Fruit fly (Drosophila melanogaster) whole organism, pupa: Measurements from ENCODE around the gene Trxr1.

Source experiments
- CG10348 ChIP-seq: fragments of 200-800 bp; sonication (Bioruptor generic); IDR thresholded peaks from 2 replicates; pipeline ENCODE4 v1.3.6; 2022; ENCODE audit warnings: missing biosample characterization, missing genetic modification characterization
- CG12605 ChIP-seq: fragments of 200-800 bp; sonication (Bioruptor generic); IDR thresholded peaks from 2 replicates; pipeline ENCODE4 v1.3.6; 2022; ENCODE audit warnings: missing biosample characterization, missing genetic modification characterization
- CG13204 ChIP-seq: fragments of 200-800 bp; sonication (Bioruptor generic); optimal IDR thresholded peaks from 2 replicates; lab custom pipeline; 2018; ENCODE audit warnings: missing biosample characterization, mild to moderate bottlenecking, missing genetic modification characterization, moderate library complexity
- CG14655 ChIP-seq: fragments of 200-800 bp; sonication (Bioruptor generic); optimal IDR thresholded peaks from 3 replicates; lab custom pipeline; 2017; ENCODE audit warnings: mild to moderate bottlenecking, missing biosample characterization, missing genetic modification reagents, missing genetic modification characterization
- CG15710 ChIP-seq: fragments of 200-800 bp; sonication (Bioruptor generic); optimal IDR thresholded peaks from 2 replicates; lab custom pipeline; 2018; ENCODE audit warnings: missing biosample characterization, mild to moderate bottlenecking, missing genetic modification characterization, moderate library complexity
- CG17806 ChIP-seq: fragments of 200-800 bp; sonication (Bioruptor generic); optimal IDR thresholded peaks from 2 replicates; lab custom pipeline; 2018; ENCODE audit warnings: missing biosample characterization, mild to moderate bottlenecking, missing genetic modification characterization, moderate library complexity
- CG32121 ChIP-seq: fragments of 200-800 bp; sonication (Bioruptor generic); IDR thresholded peaks from 2 replicates; pipeline ENCODE4 v1.3.6; 2022; ENCODE audit warnings: missing biosample characterization, missing genetic modification characterization
- CG34367 ChIP-seq: fragments of 200-800 bp; sonication (Bioruptor generic); optimal IDR thresholded peaks from 2 replicates; lab custom pipeline; 2018; ENCODE audit warnings: missing biosample characterization, mild to moderate bottlenecking, missing genetic modification characterization
- CG4496 ChIP-seq: fragments of 200-800 bp; sonication (Bioruptor generic); IDR thresholded peaks from 3 replicates; pipeline ENCODE4 v1.3.6; 2022; ENCODE audit warnings: missing biosample characterization, missing genetic modification characterization
- CG8159 ChIP-seq: fragments of 200-800 bp; sonication (Bioruptor generic); optimal IDR thresholded peaks from 3 replicates; lab custom pipeline; 2018; ENCODE audit warnings: missing biosample characterization, mild to moderate bottlenecking, missing genetic modification characterization, moderate library complexity
- CG8301 ChIP-seq: fragments of 200-800 bp; sonication (Bioruptor generic); optimal IDR thresholded peaks from 2 replicates; lab custom pipeline; 2018; ENCODE audit warnings: missing biosample characterization, mild to moderate bottlenecking, missing genetic modification characterization
- CG9948 ChIP-seq: fragments of 200-800 bp; sonication (Bioruptor generic); optimal IDR thresholded peaks from 2 replicates; lab custom pipeline; 2018; ENCODE audit warnings: missing biosample characterization, mild to moderate bottlenecking, missing genetic modification characterization, moderate library complexity
- D1 ChIP-seq: fragments of 200-800 bp; sonication (Bioruptor generic); optimal IDR thresholded peaks from 2 replicates; lab custom pipeline; 2018; ENCODE audit warnings: missing biosample characterization, mild to moderate bottlenecking, missing genetic modification characterization, moderate library complexity
- EcR ChIP-seq: fragments of 200-800 bp; sonication (Bioruptor generic); optimal IDR thresholded peaks from 3 replicates; lab custom pipeline; 2019; ENCODE audit warnings: missing biosample characterization, missing genetic modification characterization, mild to moderate bottlenecking, moderate library complexity, missing genetic modification reagents
- Ets98B ChIP-seq: fragments of 200-800 bp; sonication (Bioruptor generic); IDR thresholded peaks from 2 replicates; pipeline ENCODE4 v1.3.6; 2022; ENCODE audit warnings: missing biosample characterization, missing genetic modification characterization
- Pif1A ChIP-seq: fragments of 200-800 bp; sonication (Bioruptor generic); optimal IDR thresholded peaks from 3 replicates; lab custom pipeline; 2016; ENCODE audit warnings: missing biosample characterization, missing genetic modification characterization
- Pif1B ChIP-seq: fragments of 200-800 bp; sonication (Bioruptor generic); optimal IDR thresholded peaks from 3 replicates; lab custom pipeline; 2016; ENCODE audit warnings: missing biosample characterization, missing genetic modification characterization
- Snoo ChIP-seq: fragments of 200-800 bp; sonication (Bioruptor generic); optimal IDR thresholded peaks from 3 replicates; lab custom pipeline; 2017; ENCODE audit warnings: missing biosample characterization, mild to moderate bottlenecking, missing genetic modification characterization, inconsistent platforms
- fd96Ca ChIP-seq: fragments of 200-800 bp; sonication (Bioruptor generic); IDR thresholded peaks from 3 replicates; pipeline ENCODE4 v1.3.6; 2022; ENCODE audit warnings: missing biosample characterization, missing genetic modification characterization
- gl ChIP-seq: fragments of 200-800 bp; sonication (Bioruptor generic); optimal IDR thresholded peaks from 2 replicates; lab custom pipeline; 2018; ENCODE audit warnings: missing biosample characterization, mild to moderate bottlenecking, missing genetic modification characterization
- rn ChIP-seq: fragments of 200-800 bp; sonication (Bioruptor generic); IDR thresholded peaks from 2 replicates; pipeline ENCODE4 v1.3.6; 2022; ENCODE audit warnings: missing biosample characterization, missing genetic modification characterization

Trxr1 gene

DNA sequence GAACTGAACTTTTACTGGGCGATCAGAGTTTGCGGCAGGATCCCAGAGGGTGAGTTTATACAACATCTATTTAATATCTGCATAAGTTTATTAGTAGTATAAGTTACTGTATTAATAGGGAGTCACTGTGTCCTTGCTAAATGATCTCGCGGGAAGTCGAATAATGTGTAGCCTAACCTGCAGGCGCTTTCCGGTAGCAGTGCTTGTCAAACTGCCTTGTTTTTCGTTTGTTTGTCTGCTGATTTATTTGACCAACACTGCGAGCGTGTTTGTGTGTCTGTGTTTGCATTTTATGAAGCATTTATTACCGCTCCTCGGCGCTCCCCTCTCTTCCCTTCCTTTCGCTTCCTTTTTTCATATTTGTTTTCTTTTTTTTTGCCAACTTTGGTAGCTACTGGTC is 31.7 kb upstream of the Trxr1 start:
- TF ChIP-seq CG8301 (no peak), CG12605 (GFP tag; lab: Robert Waterston, UW) (no peak), CG9948 (no peak), fd96Ca (no peak), EcR (GFP tag; lab: Kevin White, UChicago) (no peak), CG4496 (GFP tag; lab: Robert Waterston, UW) (no peak), CG17806 (no peak), D1 (no peak), Ets98B (GFP tag; lab: Robert Waterston, UW) (no peak), Pif1A (no peak), Pif1B (GFP tag; lab: Kevin White, UChicago) (no peak), Snoo (tag; lab: Kevin White, UChicago) (no peak), CG13204 (GFP tag; lab: Kevin White, UChicago) (no peak)
- TF ChIP-seq, all 21 proteins: peak for 0

DNA sequence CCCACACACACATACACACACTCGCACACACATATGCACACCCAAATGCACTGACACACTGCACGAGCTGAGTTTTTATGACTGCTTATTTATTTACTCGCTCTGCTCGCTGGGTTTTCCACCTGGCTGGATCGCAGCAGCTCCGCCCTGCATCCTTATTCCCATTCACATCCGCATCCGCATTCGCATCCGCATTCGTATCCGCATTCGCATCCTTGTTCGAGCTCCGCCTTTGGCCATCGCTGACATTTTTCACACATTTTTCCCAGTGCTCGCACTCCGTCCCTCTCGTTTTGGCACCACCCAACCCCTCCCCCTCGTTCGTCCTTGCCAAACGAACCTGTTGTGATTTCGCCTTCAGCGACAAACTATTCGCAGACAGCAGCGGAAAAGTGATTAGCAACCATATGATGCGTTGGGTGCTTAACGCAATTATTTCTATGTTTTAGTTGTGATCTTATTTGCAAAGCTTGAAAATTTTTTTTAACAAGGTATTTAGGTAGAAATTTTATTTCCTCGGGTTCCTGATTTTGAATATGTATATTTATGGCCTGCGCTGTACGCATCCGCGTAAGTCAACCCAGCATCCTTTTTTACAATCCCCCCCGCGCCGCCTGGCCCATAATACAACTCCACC is 31.1 kb upstream of the Trxr1 start:
- TF ChIP-seq CG8159 (tag; lab: Kevin White, UChicago) (peak; percentile 87), CG10348 (GFP tag; lab: Robert Waterston, UW) (no peak), CG8301 (peak; percentile 65), D1 (no peak), rn (GFP tag; lab: Robert Waterston, UW) (0 out of 2 replicates have a peak, but pooled peaks have one; percentile 33), CG15710 (peak; percentile 81), CG14655 (peak; percentile 75), CG9948 (peak; percentile 80), CG12605 (GFP tag; lab: Robert Waterston, UW) (peak; percentile 63), fd96Ca (peak; percentile 83), CG17806 (peak; percentile 83), EcR (GFP tag; lab: Kevin White, UChicago) (no peak), Pif1B (GFP tag; lab: Kevin White, UChicago) (peak; percentile 67), CG34367 (tag; lab: Kevin White, UChicago) (peak; percentile 83), CG32121 (peak; percentile 61), Snoo (tag; lab: Kevin White, UChicago) (peak; percentile 61), Ets98B (GFP tag; lab: Robert Waterston, UW) (peak; percentile 54), CG4496 (GFP tag; lab: Robert Waterston, UW) (peak; percentile 84), Pif1A (peak; percentile 57), gl (tag; lab: Kevin White, UChicago) (peak; percentile 65), CG13204 (GFP tag; lab: Kevin White, UChicago) (peak; percentile 69)

DNA sequence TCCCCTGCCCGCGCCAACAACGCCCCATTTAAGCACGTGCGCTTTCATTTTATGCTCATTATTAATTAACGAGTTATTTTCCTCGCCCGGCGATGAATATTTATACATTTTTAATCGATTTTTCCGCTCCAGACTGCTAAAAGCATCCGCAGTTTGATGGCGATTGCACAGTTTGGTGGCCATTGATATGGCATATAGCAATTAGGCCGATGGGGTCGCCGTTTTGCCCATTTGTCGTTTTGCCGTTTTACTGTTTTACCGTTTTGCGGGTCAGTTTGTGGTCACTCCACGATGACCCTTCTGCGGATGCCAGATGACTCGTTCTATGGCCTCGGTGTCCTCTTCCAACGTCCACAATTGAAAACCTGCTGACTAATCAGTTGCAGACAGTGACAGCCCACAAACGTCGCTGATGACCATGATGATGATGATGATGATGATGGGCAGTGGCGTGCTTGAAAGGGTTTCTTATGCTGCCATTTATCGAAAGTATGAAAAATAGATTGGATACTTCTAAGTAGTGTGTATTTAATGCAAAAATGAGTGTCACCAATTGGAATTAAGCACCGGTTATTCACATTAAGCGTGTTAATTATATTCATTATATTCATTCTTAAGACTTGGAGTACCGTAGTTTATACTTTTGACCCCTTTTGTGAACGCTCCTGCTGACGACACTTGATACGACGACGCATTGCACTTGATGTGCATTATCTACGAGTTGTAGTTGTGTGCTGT is 30.4 kb upstream of the Trxr1 start:
- TF ChIP-seq Ets98B (GFP tag; lab: Robert Waterston, UW) (peak; percentile 56), CG13204 (GFP tag; lab: Kevin White, UChicago) (peak; percentile 55), fd96Ca (peak; percentile 72; the same call in 2 of the 3 replicates), CG12605 (GFP tag; lab: Robert Waterston, UW) (no peak), CG15710 (peak; percentile 77), Pif1B (GFP tag; lab: Kevin White, UChicago) (peak; percentile 49), rn (GFP tag; lab: Robert Waterston, UW) (no peak), CG34367 (tag; lab: Kevin White, UChicago) (peak; percentile 62), D1 (peak; percentile 5), CG10348 (GFP tag; lab: Robert Waterston, UW) (no peak), CG14655 (peak; percentile 81), CG9948 (peak; percentile 80), CG17806 (peak; percentile 72), Snoo (tag; lab: Kevin White, UChicago) (no peak), CG32121 (no peak), CG8159 (tag; lab: Kevin White, UChicago) (peak; percentile 80), Pif1A (peak; percentile 51), CG8301 (peak; percentile 71), CG4496 (GFP tag; lab: Robert Waterston, UW) (peak; percentile 67), EcR (GFP tag; lab: Kevin White, UChicago) (no peak), gl (tag; lab: Kevin White, UChicago) (peak; percentile 6)

DNA sequence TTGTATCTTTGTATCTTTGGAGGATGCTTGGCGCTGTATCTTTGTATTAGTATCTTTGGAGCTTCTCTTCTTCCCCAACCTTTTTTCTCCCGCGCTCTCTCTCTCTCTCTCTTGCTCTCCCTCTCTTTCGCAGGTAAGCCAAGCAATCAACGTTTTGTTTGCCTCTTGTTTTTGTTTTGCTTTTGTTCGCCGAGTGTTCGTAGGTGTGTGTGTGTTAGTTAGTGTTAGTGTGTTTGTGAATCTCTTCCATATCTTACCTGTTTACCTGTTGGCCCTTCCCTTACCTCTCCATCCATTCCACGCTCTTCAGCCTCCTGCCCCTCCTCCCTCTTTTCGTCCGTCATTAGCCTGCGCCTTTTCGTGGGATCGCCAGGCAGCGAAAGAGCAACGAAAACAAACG is 28.3 kb upstream of the Trxr1 start:
- no peak for TF ChIP-seq CG10348 (GFP tag; lab: Robert Waterston, UW)
- TF ChIP-seq rn (GFP tag; lab: Robert Waterston, UW): no peak
- TF ChIP-seq CG34367 (tag; lab: Kevin White, UChicago): peak; percentile 38
- TF ChIP-seq CG8301: no peak
- TF ChIP-seq CG14655: no peak
- 0 out of 3 replicates have a peak, but pooled peaks have one; percentile 36 for TF ChIP-seq fd96Ca
- peak; percentile 7 for TF ChIP-seq CG13204 (GFP tag; lab: Kevin White, UChicago)
- no peak for TF ChIP-seq CG32121
- TF ChIP-seq CG15710: no peak
- no peak for TF ChIP-seq CG17806
- TF ChIP-seq CG9948: no peak
- TF ChIP-seq Pif1A: no peak
- TF ChIP-seq D1: no peak
- TF ChIP-seq CG4496 (GFP tag; lab: Robert Waterston, UW): peak; percentile 26; the same call in 1 of the 3 replicates
- TF ChIP-seq Snoo (tag; lab: Kevin White, UChicago): no peak
- TF ChIP-seq gl (tag; lab: Kevin White, UChicago): peak; percentile 23
- TF ChIP-seq CG12605 (GFP tag; lab: Robert Waterston, UW): no peak
- no peak for TF ChIP-seq CG8159 (tag; lab: Kevin White, UChicago)
- no peak for TF ChIP-seq Pif1B (GFP tag; lab: Kevin White, UChicago)
- TF ChIP-seq Ets98B (GFP tag; lab: Robert Waterston, UW): no peak; the same call in 1 of the 2 replicates
- peak; percentile 36 for TF ChIP-seq EcR (GFP tag; lab: Kevin White, UChicago)
